Worm (Caenorhabditis elegans): Measurements from ENCODE around the gene Y57A10C.11.

DNA sequence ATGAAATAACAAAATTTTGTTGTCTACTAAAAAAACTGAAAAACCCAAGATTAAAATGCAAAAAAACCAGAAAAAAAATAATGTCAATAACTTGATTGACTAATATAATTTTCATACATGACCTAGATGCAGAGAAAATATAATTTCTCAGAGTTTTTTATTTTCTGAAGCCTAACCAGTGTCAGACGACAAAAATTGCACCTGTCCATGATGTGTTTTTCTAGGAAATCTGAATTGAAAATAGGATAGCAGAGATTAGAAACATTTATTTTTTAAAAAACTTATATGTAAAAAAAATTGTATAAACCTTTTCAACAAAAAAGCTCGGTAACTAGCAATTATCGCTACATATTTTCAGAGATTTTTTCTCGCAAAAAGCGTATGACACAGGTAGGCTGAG lies 3.3 kb upstream of the Y57A10C.11 start:
- TF ChIP-seq nhr-11 (tag; optimal IDR thresholded peaks at IDR 0.05) (no peak), elt-1 (tag; optimal IDR thresholded peaks at IDR 0.05) (no peak), elt-3 (tag; optimal IDR thresholded peaks at IDR 0.05) (no peak), tbx-2 (tag; optimal IDR thresholded peaks at IDR 0.05) (no peak), pha-4 (tag; optimal IDR thresholded peaks at IDR 0.05) (no peak), snpc-4 (tag; optimal IDR thresholded peaks at IDR 0.05) (no peak), aly-2 (tag; optimal IDR thresholded peaks at IDR 0.05) (no peak), R02D3.7 (tag; optimal IDR thresholded peaks at IDR 0.05) (no peak), ztf-11 (tag; optimal IDR thresholded peaks at IDR 0.05) (no peak)

Data from whole organism, L3 larva.